Worm (Caenorhabditis elegans): Measurements from ENCODE around the gene lro-1.

The lro-1 gene

ce11 chrX:6292812-6293211, 20.9 kb downstream of the lro-1 start, which contains the start of gene mom-1:
Gene mom-1 (plus strand): TSS chrX:6293112.
- no peak for TF ChIP-seq ama-1 (optimal IDR thresholded peaks at IDR 0.05)

- TF ChIP-seq nhr-25 (tag; optimal IDR thresholded peaks at IDR 0.05) (peak; percentile 100), unc-39 (tag; optimal IDR thresholded peaks at IDR 0.05) (peak; percentile 77), unc-62 (GFP tag; optimal IDR thresholded peaks at IDR 0.05) (peak; percentile 97), tbx-2 (tag; optimal IDR thresholded peaks at IDR 0.05) (peak; percentile 99), pqm-1 (tag; optimal IDR thresholded peaks at IDR 0.05) (peak; percentile 91), skn-1 (tag; optimal IDR thresholded peaks at IDR 0.05) (peak; percentile 98), egl-27 (tag; optimal IDR thresholded peaks at IDR 0.05) (peak; percentile 89), nhr-12 (tag; optimal IDR thresholded peaks at IDR 0.05) (peak; percentile 49), snpc-4 (tag; optimal IDR thresholded peaks at IDR 0.05) (peak; percentile 91), fkh-2 (tag; optimal IDR thresholded peaks at IDR 0.05) (peak; percentile 97), aly-2 (tag; optimal IDR thresholded peaks at IDR 0.05) (peak; percentile 98), elt-3 (tag; optimal IDR thresholded peaks at IDR 0.05) (peak; percentile 94 to 99 (median 97)), zag-1 (tag; optimal IDR thresholded peaks at IDR 0.05) (peak; percentile 98), ceh-9 (tag; optimal IDR thresholded peaks at IDR 0.05) (peak; percentile 76), elt-1 (tag; optimal IDR thresholded peaks at IDR 0.05) (peak; percentile 90), hmg-11 (tag; optimal IDR thresholded peaks at IDR 0.05) (peak; percentile 98), eor-1 (tag; optimal IDR thresholded peaks at IDR 0.05) (peak; percentile 4 to 81), nhr-11 (tag; optimal IDR thresholded peaks at IDR 0.05) (peak; percentile 99), daf-12 (tag; optimal IDR thresholded peaks at IDR 0.05) (peak; percentile 96), fos-1 (tag; optimal IDR thresholded peaks at IDR 0.05) (peak; percentile 96), nfya-1 (tag; optimal IDR thresholded peaks at IDR 0.05; ENCODE audit: insufficient read depth) (peak; percentile 97), fkh-10 (GFP tag; optimal IDR thresholded peaks at IDR 0.05) (peak; percentile 100), pha-4 (tag; optimal IDR thresholded peaks at IDR 0.05) (peak; percentile 98), elt-2 (tag; optimal IDR thresholded peaks at IDR 0.05) (peak; percentile 88), ceh-82 (tag; optimal IDR thresholded peaks at IDR 0.05) (peak; percentile 98), R02D3.7 (tag; optimal IDR thresholded peaks at IDR 0.05) (peak; percentile 95), nhr-76 (tag; optimal IDR thresholded peaks at IDR 0.05) (peak; percentile 82), ama-1 (optimal IDR thresholded peaks at IDR 0.05) (no peak), lsy-12 (tag; optimal IDR thresholded peaks at IDR 0.05) (peak; percentile 98), mdl-1 (tag; optimal IDR thresholded peaks at IDR 0.05) (peak; percentile 85), jun-1 (tag; optimal IDR thresholded peaks at IDR 0.05) (peak; percentile 100), nhr-67 (tag; optimal IDR thresholded peaks at IDR 0.05) (peak; percentile 53), lin-15B (tag; optimal IDR thresholded peaks at IDR 0.05) (peak; percentile 37), ZK546.5 (tag; optimal IDR thresholded peaks at IDR 0.05) (peak; percentile 69), ceh-16 (tag; optimal IDR thresholded peaks at IDR 0.05) (peak; percentile 84), sea-2 (GFP tag; optimal IDR thresholded peaks at IDR 0.05) (no peak), nhr-23 (tag; optimal IDR thresholded peaks at IDR 0.05) (peak; percentile 100), lin-39 (tag; optimal IDR thresholded peaks at IDR 0.05) (peak; percentile 100), nhr-28 (tag; optimal IDR thresholded peaks at IDR 0.05) (peak; percentile 93), ztf-4 (tag; optimal IDR thresholded peaks at IDR 0.05) (peak; percentile 92), ceh-28 (tag; optimal IDR thresholded peaks at IDR 0.05) (peak; percentile 99), mml-1 (tag; optimal IDR thresholded peaks at IDR 0.05) (no peak), nhr-77 (tag; optimal IDR thresholded peaks at IDR 0.05) (peak; percentile 100), ztf-11 (tag; optimal IDR thresholded peaks at IDR 0.05) (peak; percentile 82), nhr-43 (tag; optimal IDR thresholded peaks at IDR 0.05; ENCODE audit: poor library complexity, severe bottlenecking) (peak; percentile 99), nhr-237 (tag; optimal IDR thresholded peaks at IDR 0.05) (peak; percentile 89), egl-5 (tag; optimal IDR thresholded peaks at IDR 0.05) (peak; percentile 99)
Measured at ce11 chrX:6296402-6296844, 24.5 kb downstream of the lro-1 start.

Measured in whole organism, L3 larva.